Fruit fly (Drosophila melanogaster): ENCODE results near the gene CG12531.
A peak's percentile ranks its signal among the peaks of the same experiment; 100 is the strongest.

CG12531 gene

dm6 chrX:19750626-19751149, 32.0 kb downstream of the CG12531 start, which contains the start of gene Abcd3 (continued):
- TF ChIP-seq odd (GFP tag; optimal IDR thresholded peaks at IDR 0.05) (peak; percentile 47), CG6813 (GFP tag; optimal IDR thresholded peaks at IDR 0.05) (peak; percentile 38), Aef1 (GFP tag; IDR thresholded peaks at IDR 0.05) (no peak), CTCF (GFP tag; optimal IDR thresholded peaks at IDR 0.05) (peak; percentile 41), Blimp-1 (GFP tag; optimal IDR thresholded peaks at IDR 0.05) (no peak), gcm (GFP tag; optimal IDR thresholded peaks at IDR 0.05) (peak; percentile 56), fd3F (GFP tag; optimal IDR thresholded peaks at IDR 0.05) (no peak), Camta (GFP tag; optimal IDR thresholded peaks at IDR 0.05) (no peak), CG7357 (GFP tag; IDR thresholded peaks at IDR 0.05) (no peak), Hr39 (optimal IDR thresholded peaks at IDR 0.05) (no peak), Hsf (GFP tag; optimal IDR thresholded peaks at IDR 0.05) (no peak), slou (GFP tag; optimal IDR thresholded peaks at IDR 0.05) (no peak), ham (GFP tag; IDR thresholded peaks at IDR 0.05) (no peak), Fer2 (tag; optimal IDR thresholded peaks at IDR 0.05) (no peak), scrt (GFP tag; optimal IDR thresholded peaks at IDR 0.05) (peak; percentile 66), dan (GFP tag; IDR thresholded peaks at IDR 0.05) (no peak), CG12219 (GFP tag; optimal IDR thresholded peaks at IDR 0.05) (peak; percentile 11), CG10979 (tag; optimal IDR thresholded peaks at IDR 0.05) (peak; percentile 43), CG7556 (GFP tag; optimal IDR thresholded peaks at IDR 0.05) (no peak), jumu (GFP tag; optimal IDR thresholded peaks at IDR 0.05) (peak; percentile 30), CG16815 (GFP tag; optimal IDR thresholded peaks at IDR 0.05) (no peak), pzg (GFP tag; optimal IDR thresholded peaks at IDR 0.05) (peak; percentile 76), prd (optimal IDR thresholded peaks at IDR 0.05) (no peak), prd (GFP tag; IDR thresholded peaks at IDR 0.05) (no peak), unpg (GFP tag; optimal IDR thresholded peaks at IDR 0.05) (no peak), usp (GFP tag; optimal IDR thresholded peaks at IDR 0.05) (no peak), CG32772 (GFP tag; IDR thresholded peaks at IDR 0.05) (no peak), onecut (GFP tag; IDR thresholded peaks at IDR 0.05) (peak; percentile 43; the same call in 1 of the 2 replicates), HLH4C (GFP tag; IDR thresholded peaks at IDR 0.05; ENCODE audit: partially characterized antibody) (peak; percentile 75), CG12071 (GFP tag; optimal IDR thresholded peaks at IDR 0.05) (peak; percentile 52), CG14860 (GFP tag; IDR thresholded peaks at IDR 0.05; ENCODE audit: partially characterized antibody) (peak; percentile 67), CG15696 (tag; optimal IDR thresholded peaks at IDR 0.05) (no peak), tup (GFP tag; optimal IDR thresholded peaks at IDR 0.05) (no peak), vnd (GFP tag; IDR thresholded peaks at IDR 0.05; ENCODE audit: partially characterized antibody) (peak; percentile 14; the same call in 2 of the 3 replicates), CG9797 (GFP tag; optimal IDR thresholded peaks at IDR 0.05) (peak; percentile 24), hkb (optimal IDR thresholded peaks at IDR 0.05) (no peak), hkb (GFP tag; IDR thresholded peaks at IDR 0.05) (peak; percentile 48), CG33213 (GFP tag; optimal IDR thresholded peaks at IDR 0.05) (peak; percentile 23), inv (GFP tag; IDR thresholded peaks at IDR 0.05; ENCODE audit: partially characterized antibody) (peak; percentile 53), org-1 (GFP tag; optimal IDR thresholded peaks at IDR 0.05) (no peak), Ravus (GFP tag; IDR thresholded peaks at IDR 0.05) (no peak), CG10274 (GFP tag; optimal IDR thresholded peaks at IDR 0.05) (no peak), lov (optimal IDR thresholded peaks at IDR 0.05) (no peak), lov (GFP tag; IDR thresholded peaks at IDR 0.05) (no peak), Dref (GFP tag; IDR thresholded peaks at IDR 0.05) (peak; percentile 81), Opbp (GFP tag; IDR thresholded peaks at IDR 0.05; ENCODE audit: partially characterized antibody) (peak; percentile 78), cwo (GFP tag; optimal IDR thresholded peaks at IDR 0.05) (peak; percentile 42), crc (GFP tag; optimal IDR thresholded peaks at IDR 0.05) (no peak), CG10267 (tag; optimal IDR thresholded peaks at IDR 0.05) (peak; percentile 83), CG1603 (tag; optimal IDR thresholded peaks at IDR 0.05) (peak; percentile 49), CG12236 (GFP tag; optimal IDR thresholded peaks at IDR 0.05) (no peak), CG3847 (GFP tag; IDR thresholded peaks at IDR 0.05) (peak; percentile 33; the same call in 1 of the 2 replicates)
